Worm (Caenorhabditis elegans) whole organism, L3 larva: ENCODE measurements around the gene zipt-17.

Source experiments
- ZK546.5 ChIP-seq: sonication (generic microtip); optimal IDR thresholded peaks from 2 replicates; lab custom pipeline; 2017; ENCODE audit warnings: missing biosample characterization, missing genetic modification characterization
- ceh-28 ChIP-seq: fragments of 150-350 bp; optimal IDR thresholded peaks from 2 replicates; lab custom pipeline; 2014; ENCODE audit warnings: missing biosample characterization, missing genetic modification reagents, missing genetic modification characterization
- daf-12 ChIP-seq: fragments of 150-350 bp; optimal IDR thresholded peaks from 2 replicates; lab custom pipeline; 2014; ENCODE audit warnings: missing biosample characterization, missing genetic modification reagents, missing genetic modification characterization
- egl-27 ChIP-seq: sonication (generic microtip); optimal IDR thresholded peaks from 4 replicates; lab custom pipeline; 2017; ENCODE audit warnings: missing biosample characterization, missing genetic modification reagents, missing genetic modification characterization
- fos-1 ChIP-seq: fragments of 150-350 bp; optimal IDR thresholded peaks from 2 replicates; lab custom pipeline; 2014; ENCODE audit warnings: missing biosample characterization, missing genetic modification characterization
- lin-39 ChIP-seq: fragments of 150-350 bp; optimal IDR thresholded peaks from 2 replicates; lab custom pipeline; 2018; ENCODE audit warnings: missing biosample characterization, missing genetic modification reagents, missing genetic modification characterization
- mdl-1 ChIP-seq: fragments of 150-350 bp; optimal IDR thresholded peaks from 2 replicates; lab custom pipeline; 2014; ENCODE audit warnings: missing biosample characterization, missing genetic modification characterization
- nhr-237 ChIP-seq: fragments of 150-350 bp; optimal IDR thresholded peaks from 2 replicates; lab custom pipeline; 2014; ENCODE audit warnings: missing biosample characterization, missing genetic modification characterization
- nhr-28 ChIP-seq: fragments of 150-350 bp; optimal IDR thresholded peaks from 2 replicates; lab custom pipeline; 2014; ENCODE audit warnings: missing biosample characterization, missing genetic modification characterization
- nhr-76 ChIP-seq: fragments of 150-350 bp; sonication (generic microtip); optimal IDR thresholded peaks from 5 replicates; lab custom pipeline; 2014; ENCODE audit warnings: missing biosample characterization, missing genetic modification characterization
- pha-4 ChIP-seq: fragments of 150-350 bp; optimal IDR thresholded peaks from 2 replicates; lab custom pipeline; 2014; ENCODE audit warnings: missing biosample characterization, missing genetic modification reagents, missing genetic modification characterization
- ztf-11 ChIP-seq: fragments of 150-350 bp; optimal IDR thresholded peaks from 2 replicates; lab custom pipeline; 2014; ENCODE audit warnings: missing biosample characterization, missing genetic modification characterization

- TF ChIP-seq egl-27 (no peak), lin-39 (tag; lab: Kevin White, UChicago) (no peak), pha-4 (tag; lab: Kevin White, UChicago) (peak; percentile 65), daf-12 (tag; lab: Kevin White, UChicago) (no peak), mdl-1 (tag; lab: Kevin White, UChicago) (no peak), nhr-237 (tag; lab: Kevin White, UChicago) (no peak), nhr-76 (tag; lab: Kevin White, UChicago) (no peak), ceh-28 (no peak), fos-1 (tag; lab: Kevin White, UChicago) (no peak), nhr-28 (tag; lab: Kevin White, UChicago) (no peak), ztf-11 (no peak), ZK546.5 (tag; lab: Kevin White, UChicago) (no peak)
Measured at ce11 chrIV:17338920-17339510, 28.2 kb downstream of the zipt-17 start, which contains the start of gene C49C3.10.
